Worm (Caenorhabditis elegans) whole organism, midembryonic: ENCODE data around the gene hsp-60.

Source experiments
- T22C8.4 ChIP-seq: fragments of 200-800 bp; sonication (Bioruptor generic); IDR thresholded peaks from 2 replicates; pipeline ENCODE4 v1.3.6; 2022; ENCODE audit warnings: missing genetic modification characterization, missing compliant biosample characterization
- cog-1 ChIP-seq: sonication (generic microtip); optimal IDR thresholded peaks from 2 replicates; lab custom pipeline; 2016; ENCODE audit warnings: missing genetic modification characterization, missing compliant biosample characterization
- flt-1 ChIP-seq: fragments of 200-800 bp; sonication (Bioruptor generic); IDR thresholded peaks from 2 replicates; pipeline ENCODE4 v1.3.6; 2022; ENCODE audit warnings: missing genetic modification characterization, missing compliant biosample characterization
- klf-2 ChIP-seq: fragments of 200-800 bp; sonication (Bioruptor generic); conservative IDR thresholded peaks from 2 replicates; pipeline ENCODE4 v1.3.6; 2022; ENCODE audit warnings: missing genetic modification reagents, missing genetic modification characterization, missing compliant biosample characterization
- med-1 ChIP-seq: sonication (generic microtip); optimal IDR thresholded peaks from 2 replicates; lab custom pipeline; 2017; ENCODE audit warnings: missing genetic modification characterization, mild to moderate bottlenecking, missing compliant biosample characterization, antibody characterized with exemption, missing genetic modification reagents; ENCODE audit not compliant: insufficient read depth
- ref-1 ChIP-seq: fragments of 200-800 bp; sonication (Bioruptor generic); conservative IDR thresholded peaks from 2 replicates; pipeline ENCODE4 v1.3.6; 2022; ENCODE audit warnings: missing genetic modification reagents, missing genetic modification characterization, missing compliant biosample characterization
- tab-1 ChIP-seq: fragments of 200-800 bp; sonication (Bioruptor generic); IDR thresholded peaks from 2 replicates; pipeline ENCODE4 v1.3.6; 2022; ENCODE audit warnings: missing genetic modification characterization, missing compliant biosample characterization
- ztf-23 ChIP-seq: fragments of 200-800 bp; sonication (Bioruptor generic); IDR thresholded peaks from 2 replicates; pipeline ENCODE4 v1.3.6; 2022; ENCODE audit warnings: missing genetic modification reagents, missing genetic modification characterization, missing compliant biosample characterization
- ztf-29 ChIP-seq: fragments of 200-800 bp; sonication (Bioruptor generic); IDR thresholded peaks from 2 replicates; pipeline ENCODE4 v1.3.6; 2022; ENCODE audit warnings: missing genetic modification reagents, missing genetic modification characterization, missing compliant biosample characterization

The hsp-60 gene

ce11 chrIII:1614412-1614811 is 5.1 kb upstream of the hsp-60 start:
- TF ChIP-seq ref-1, result no peak
- no peak for TF ChIP-seq ztf-23
- no peak for TF ChIP-seq T22C8.4 (GFP tag; lab: Robert Waterston, UW)

DNA sequence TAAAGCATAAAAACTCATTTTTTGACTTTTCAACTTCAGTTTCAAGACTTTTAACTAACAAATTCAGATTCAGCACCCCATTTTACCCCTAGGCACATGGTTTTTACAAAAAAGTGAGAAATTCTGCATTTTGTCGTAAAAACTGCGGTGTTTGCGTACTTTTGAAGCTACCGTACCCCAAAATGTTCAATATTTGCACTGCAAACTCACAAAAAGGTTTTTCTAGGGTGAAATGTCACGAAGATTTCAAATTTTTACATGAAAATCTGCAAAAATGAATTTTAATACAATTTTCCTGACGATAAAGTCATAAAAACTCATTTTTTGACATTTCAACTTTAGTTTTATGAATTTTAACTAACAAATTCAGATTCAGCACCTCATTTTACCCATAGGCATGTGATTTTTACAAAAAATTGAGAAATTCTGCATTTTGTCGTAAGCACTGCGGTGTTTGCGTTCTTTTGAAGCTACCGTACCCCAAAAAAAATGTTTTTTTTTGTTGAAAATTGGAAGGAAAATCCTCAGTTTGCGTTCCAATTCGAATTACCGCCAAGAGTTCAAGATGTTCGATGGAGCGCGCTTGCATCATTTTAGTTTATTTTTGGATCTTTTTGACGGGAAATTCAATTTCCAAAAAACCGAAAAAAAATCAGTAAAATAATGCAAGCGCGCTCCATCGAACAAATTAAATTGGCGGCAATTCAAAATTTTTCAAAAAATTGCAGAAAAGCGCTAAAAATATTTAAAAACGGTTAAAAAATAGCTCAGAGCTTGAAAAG is 3.1 kb upstream of the hsp-60 start:
- TF ChIP-seq ref-1 (no peak), flt-1 (GFP tag; lab: Robert Waterston, UW) (no peak)

DNA sequence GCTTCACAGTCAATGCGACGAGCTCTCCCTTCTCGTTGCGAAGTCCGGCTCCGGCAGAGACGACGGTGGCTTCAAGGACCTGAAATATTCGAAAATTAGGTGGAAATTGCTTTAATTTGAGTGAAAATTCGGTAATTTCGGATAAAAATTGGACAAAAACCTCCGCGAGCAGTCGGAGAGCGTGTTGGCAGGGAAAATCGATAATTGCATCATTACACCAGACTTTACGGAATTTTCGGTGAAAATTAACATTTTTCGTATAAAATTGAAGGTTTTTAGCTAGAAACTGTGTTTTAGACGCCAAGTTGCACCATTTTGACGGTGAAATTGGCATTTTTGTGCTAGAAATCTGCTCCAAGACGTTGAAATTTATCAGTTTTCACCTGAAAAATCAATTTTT is 1.2 kb upstream of the hsp-60 start:
- TF ChIP-seq T22C8.4 (GFP tag; lab: Robert Waterston, UW) (peak; percentile 52; the same call in 1 of the 2 replicates), klf-2 (GFP tag; lab: Robert Waterston, UW) (no peak), flt-1 (GFP tag; lab: Robert Waterston, UW) (no peak)

DNA sequence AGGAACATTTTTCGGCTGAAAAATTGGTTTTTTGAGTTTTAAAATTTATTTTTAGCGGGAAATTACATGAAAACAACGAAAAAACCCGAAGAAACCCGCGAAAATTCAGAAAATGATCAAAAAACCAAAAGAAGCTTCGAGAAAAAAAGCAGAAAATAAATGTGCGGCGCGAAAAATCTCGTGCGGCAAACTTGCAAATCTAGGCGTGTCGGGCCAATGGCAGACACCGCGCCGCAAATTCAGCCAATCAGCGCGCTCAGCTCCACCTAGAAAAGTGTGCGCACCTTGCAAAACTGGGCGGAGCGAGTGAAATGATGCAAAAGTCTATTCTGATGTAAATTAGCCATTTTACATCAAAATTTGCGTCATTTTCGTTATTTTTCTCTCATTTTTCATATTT is 627 bp upstream of the hsp-60 start, which contains the start of gene Y22D7AL.10:
Gene Y22D7AL.10 (minus strand): TSS at position 15 of the 400 bp plus-strand sequence.
- peak; percentile 72 for TF ChIP-seq ztf-29
- TF ChIP-seq cog-1 (tag; lab: Kevin White, UChicago), result peak; percentile 90
- peak; percentile 90 for TF ChIP-seq tab-1 (GFP tag; lab: Robert Waterston, UW)
- TF ChIP-seq med-1, result peak; percentile 90
- TF ChIP-seq ref-1, result no peak
- peak; percentile 83 for TF ChIP-seq klf-2 (GFP tag; lab: Robert Waterston, UW)
- peak; percentile 89 for TF ChIP-seq ztf-23
- peak; percentile 61 for TF ChIP-seq T22C8.4 (GFP tag; lab: Robert Waterston, UW)
- TF ChIP-seq flt-1 (GFP tag; lab: Robert Waterston, UW), result peak; percentile 93

DNA sequence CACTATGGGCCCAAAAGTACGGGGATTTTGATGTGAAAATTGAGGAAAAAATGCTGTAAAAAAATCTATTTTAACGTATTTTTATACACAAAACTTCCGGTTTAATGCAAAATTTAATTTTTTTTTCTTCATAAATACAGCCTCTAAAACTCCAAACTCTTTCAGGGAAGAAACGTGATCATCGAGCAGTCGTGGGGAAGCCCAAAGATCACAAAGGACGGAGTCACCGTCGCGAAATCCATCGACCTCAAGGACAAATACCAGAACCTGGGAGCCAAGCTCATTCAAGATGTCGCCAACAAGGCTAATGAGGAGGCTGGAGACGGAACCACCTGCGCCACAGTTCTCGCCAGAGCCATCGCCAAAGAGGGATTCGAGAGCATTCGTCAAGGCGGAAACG is 348 bp downstream of the hsp-60 start:
- no peak for TF ChIP-seq ztf-23
- no peak for TF ChIP-seq cog-1 (tag; lab: Kevin White, UChicago)

ce11 chrIII:1621330-1621729 is 1.8 kb downstream of the hsp-60 start:
- no peak for TF ChIP-seq tab-1 (GFP tag; lab: Robert Waterston, UW)
- no peak for TF ChIP-seq klf-2 (GFP tag; lab: Robert Waterston, UW)
- no peak for TF ChIP-seq ztf-29
- TF ChIP-seq cog-1 (tag; lab: Kevin White, UChicago), result no peak
- no peak for TF ChIP-seq ztf-23
- TF ChIP-seq T22C8.4 (GFP tag; lab: Robert Waterston, UW), result no peak
- no peak for TF ChIP-seq flt-1 (GFP tag; lab: Robert Waterston, UW)
- no peak for TF ChIP-seq med-1
- no peak for TF ChIP-seq ref-1

DNA sequence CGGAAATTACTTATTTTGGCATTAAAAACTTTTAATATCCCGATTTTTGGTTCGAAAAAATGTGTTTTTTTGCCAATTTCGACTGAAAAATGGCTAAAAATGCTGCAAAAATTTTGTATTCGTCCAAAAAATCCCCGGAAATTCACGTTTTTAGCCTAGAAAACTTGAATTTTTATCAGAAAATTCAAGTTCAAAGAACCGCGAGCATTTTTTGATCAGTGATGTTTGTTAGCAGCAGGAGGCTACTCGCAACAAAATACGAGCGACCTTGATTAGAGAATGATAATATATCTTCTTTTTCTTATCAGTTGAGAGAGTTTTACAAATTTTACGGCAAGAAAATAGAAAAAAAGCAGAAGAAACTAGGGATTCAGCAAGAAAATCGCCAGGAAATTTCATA is 2.8 kb downstream of the hsp-60 start:
- TF ChIP-seq tab-1 (GFP tag; lab: Robert Waterston, UW), result no peak
- TF ChIP-seq cog-1 (tag; lab: Kevin White, UChicago), result no peak
- TF ChIP-seq med-1, result no peak
- no peak for TF ChIP-seq ztf-29
- no peak for TF ChIP-seq ztf-23
- no peak for TF ChIP-seq T22C8.4 (GFP tag; lab: Robert Waterston, UW)
- TF ChIP-seq ref-1, result no peak
- no peak for TF ChIP-seq klf-2 (GFP tag; lab: Robert Waterston, UW)
- no peak for TF ChIP-seq flt-1 (GFP tag; lab: Robert Waterston, UW)

DNA sequence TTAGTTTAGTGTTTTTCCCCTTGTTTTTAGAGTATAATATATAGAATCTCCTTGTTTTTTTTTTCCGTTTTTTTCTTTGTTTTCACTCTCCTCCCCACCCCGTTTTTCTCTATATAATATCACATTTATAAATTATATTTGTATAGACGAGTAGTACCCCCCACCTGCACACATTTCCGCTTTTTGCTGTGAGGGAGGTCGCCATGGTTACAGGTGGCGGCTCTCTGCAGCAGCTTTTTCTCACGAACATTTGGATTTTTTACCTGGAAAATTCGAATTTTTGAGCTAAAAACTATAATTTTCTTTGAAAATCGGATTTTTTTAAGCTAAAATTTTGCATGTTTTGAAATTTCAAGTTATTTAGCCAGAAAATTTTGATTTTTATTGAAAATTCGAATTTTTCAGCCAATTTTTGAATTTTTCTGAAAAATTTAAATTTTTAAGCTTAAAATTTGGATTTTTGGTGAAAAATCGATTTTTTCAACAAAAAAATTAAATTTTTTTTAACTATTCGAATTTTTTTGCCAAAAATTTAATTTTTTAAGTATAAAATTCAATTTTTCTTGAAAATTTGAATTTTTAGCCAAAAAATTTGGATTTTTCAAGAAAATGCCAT is 6.2 kb downstream of the hsp-60 start:
- TF ChIP-seq ztf-29, result no peak
- TF ChIP-seq med-1, result no peak
- no peak for TF ChIP-seq cog-1 (tag; lab: Kevin White, UChicago)
- TF ChIP-seq ztf-23, result no peak
- TF ChIP-seq tab-1 (GFP tag; lab: Robert Waterston, UW), result no peak
- TF ChIP-seq klf-2 (GFP tag; lab: Robert Waterston, UW), result no peak
- no peak for TF ChIP-seq flt-1 (GFP tag; lab: Robert Waterston, UW)
- TF ChIP-seq T22C8.4 (GFP tag; lab: Robert Waterston, UW), result no peak
- TF ChIP-seq ref-1, result no peak

DNA sequence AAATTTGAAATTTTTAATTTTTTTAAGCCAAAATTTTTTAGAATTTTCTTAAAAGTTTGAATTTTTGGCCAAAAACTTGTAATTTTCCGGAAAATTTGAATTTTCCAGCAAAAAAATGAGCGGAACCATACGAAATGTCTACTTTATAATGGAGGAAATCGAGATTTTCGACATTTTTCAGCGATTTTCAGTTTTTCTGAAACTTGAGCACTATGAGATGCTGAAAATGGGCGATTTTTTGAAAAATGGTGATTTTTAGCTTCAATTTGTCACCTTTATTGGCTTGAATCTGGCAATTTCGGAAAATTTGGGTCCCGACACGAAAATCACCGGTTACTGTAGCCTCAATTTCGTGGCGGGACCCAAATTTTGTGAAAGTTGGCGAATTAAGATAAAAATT is 7.0 kb downstream of the hsp-60 start, which contains the start of gene Y22D7AL.4:
Gene Y22D7AL.4 (plus strand): TSS at position 109 of the 400 bp plus-strand sequence.
- TF ChIP-seq cog-1 (tag; lab: Kevin White, UChicago), result no peak
- TF ChIP-seq ztf-23, result no peak
- no peak for TF ChIP-seq ztf-29
- TF ChIP-seq T22C8.4 (GFP tag; lab: Robert Waterston, UW), result no peak

DNA sequence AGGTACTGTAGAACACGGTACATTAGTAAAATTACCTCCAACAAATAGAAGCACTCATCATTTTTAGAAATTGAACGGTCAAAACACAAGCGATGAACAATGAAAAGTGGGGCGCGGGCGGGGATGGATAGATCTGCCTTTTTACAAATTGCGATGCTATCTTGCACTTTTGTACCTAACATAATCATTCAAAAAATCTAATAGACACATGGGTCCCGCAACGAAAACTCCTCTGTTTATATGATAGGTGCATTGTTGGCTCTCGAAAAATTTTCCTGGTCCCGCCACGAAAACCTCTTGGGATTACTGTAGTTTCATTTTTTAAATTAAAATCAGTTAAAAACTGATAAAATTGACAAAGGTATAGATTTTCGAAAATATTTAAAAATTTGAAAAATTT is 14.7 kb downstream of the hsp-60 start, which contains the start of gene Y22D7AL.11:
Gene Y22D7AL.11 (minus strand): TSS at position 101 of the 400 bp plus-strand sequence.
- TF ChIP-seq klf-2 (GFP tag; lab: Robert Waterston, UW) (no peak), T22C8.4 (GFP tag; lab: Robert Waterston, UW) (no peak), ztf-23 (no peak), cog-1 (tag; lab: Kevin White, UChicago) (no peak), flt-1 (GFP tag; lab: Robert Waterston, UW) (no peak)

ce11 chrIII:1638345-1638744 is 18.8 kb downstream of the hsp-60 start:
- no peak for TF ChIP-seq flt-1 (GFP tag; lab: Robert Waterston, UW)
- no peak for TF ChIP-seq cog-1 (tag; lab: Kevin White, UChicago)
- TF ChIP-seq med-1, result no peak
- no peak for TF ChIP-seq tab-1 (GFP tag; lab: Robert Waterston, UW)
- no peak for TF ChIP-seq klf-2 (GFP tag; lab: Robert Waterston, UW)
- no peak for TF ChIP-seq T22C8.4 (GFP tag; lab: Robert Waterston, UW)
- no peak for TF ChIP-seq ztf-23
- TF ChIP-seq ref-1, result no peak
- TF ChIP-seq ztf-29, result no peak
